Fruit fly (Drosophila melanogaster): Measurements from ENCODE around the gene CG34039.

- TF ChIP-seq rgr (GFP tag; optimal IDR thresholded peaks at IDR 0.05) = no peak
- TF ChIP-seq N (GFP tag; optimal IDR thresholded peaks at IDR 0.05) = no peak
- no peak for TF ChIP-seq br (GFP tag; optimal IDR thresholded peaks at IDR 0.05)
- no peak for TF ChIP-seq woc (GFP tag; optimal IDR thresholded peaks at IDR 0.05)
- TF ChIP-seq Dfd (GFP tag; optimal IDR thresholded peaks at IDR 0.05) = no peak
- no peak for TF ChIP-seq lola (GFP tag; optimal IDR thresholded peaks at IDR 0.05)
- TF ChIP-seq psq (GFP tag; optimal IDR thresholded peaks at IDR 0.05) = no peak
- no peak for TF ChIP-seq jim (GFP tag; optimal IDR thresholded peaks at IDR 0.05)
These were observed 5.4 kb downstream of the CG34039 start for dm6 chr3L:14565134-14565587.
